Worm (Caenorhabditis elegans): ENCODE measurements around the gene lst-5.

- TF ChIP-seq unc-39 (tag; optimal IDR thresholded peaks at IDR 0.05), result no peak
- peak; percentile 27 to 82 for TF ChIP-seq lsy-2 (tag; optimal IDR thresholded peaks at IDR 0.05)
- TF ChIP-seq lin-13 (GFP tag; optimal IDR thresholded peaks at IDR 0.05), result peak; percentile 43
- TF ChIP-seq nhr-12 (tag; optimal IDR thresholded peaks at IDR 0.05), result no peak
- TF ChIP-seq peb-1 (tag; optimal IDR thresholded peaks at IDR 0.05), result no peak
- no peak for TF ChIP-seq nhr-77 (tag; optimal IDR thresholded peaks at IDR 0.05)
- no peak for TF ChIP-seq ztf-11 (tag; optimal IDR thresholded peaks at IDR 0.05)
- no peak for TF ChIP-seq ama-1 (optimal IDR thresholded peaks at IDR 0.05)
- no peak for TF ChIP-seq nhr-23 (tag; optimal IDR thresholded peaks at IDR 0.05)
- TF ChIP-seq nhr-237 (tag; optimal IDR thresholded peaks at IDR 0.05), result no peak
- no peak for TF ChIP-seq nhr-10 (tag; optimal IDR thresholded peaks at IDR 0.05)
- TF ChIP-seq zag-1 (tag; optimal IDR thresholded peaks at IDR 0.05), result no peak
- no peak for TF ChIP-seq dmd-4 (tag; optimal IDR thresholded peaks at IDR 0.05)
- TF ChIP-seq fos-1 (tag; optimal IDR thresholded peaks at IDR 0.05), result no peak
Observed at ce11 chrII:6974011-6974410, 48.7 kb upstream of the lst-5 start.
